Worm (Caenorhabditis elegans) whole organism, L3 larva: ENCODE measurements around the gene R03H10.5.

Experiments
- R02D3.7 ChIP-seq: fragments of 150-350 bp; optimal IDR thresholded peaks from 2 replicates; lab custom pipeline; 2014; ENCODE audit warnings: missing biosample characterization, missing genetic modification characterization
- ama-1 ChIP-seq: fragments of 150-350 bp; optimal IDR thresholded peaks from 2 replicates; lab custom pipeline; 2018
- ceh-16 ChIP-seq: sonication (generic microtip); optimal IDR thresholded peaks from 2 replicates; lab custom pipeline; 2017; ENCODE audit warnings: missing biosample characterization, missing genetic modification characterization
- ceh-9 ChIP-seq: sonication (generic microtip); optimal IDR thresholded peaks from 2 replicates; lab custom pipeline; 2018; ENCODE audit warnings: missing biosample characterization, missing genetic modification characterization
- fkh-2 ChIP-seq: fragments of 150-350 bp; optimal IDR thresholded peaks from 2 replicates; lab custom pipeline; 2014; ENCODE audit warnings: missing biosample characterization, missing genetic modification reagents, missing genetic modification characterization
- fos-1 ChIP-seq: fragments of 150-350 bp; optimal IDR thresholded peaks from 2 replicates; lab custom pipeline; 2014; ENCODE audit warnings: missing biosample characterization, missing genetic modification characterization
- nfya-1 ChIP-seq: sonication (generic microtip); optimal IDR thresholded peaks from 2 replicates; lab custom pipeline; 2017; ENCODE audit warnings: missing genetic modification characterization, mild to moderate bottlenecking, missing compliant biosample characterization, antibody characterized with exemption, moderate library complexity; ENCODE audit not compliant: insufficient read depth
- nhr-12 ChIP-seq: fragments of 150-350 bp; optimal IDR thresholded peaks from 2 replicates; lab custom pipeline; 2014; ENCODE audit warnings: missing biosample characterization, missing genetic modification characterization
- nhr-237 ChIP-seq: fragments of 150-350 bp; optimal IDR thresholded peaks from 2 replicates; lab custom pipeline; 2014; ENCODE audit warnings: missing biosample characterization, missing genetic modification characterization
- nhr-77 ChIP-seq: fragments of 150-350 bp; optimal IDR thresholded peaks from 2 replicates; lab custom pipeline; 2014; ENCODE audit warnings: missing biosample characterization, missing genetic modification characterization
- snpc-4 ChIP-seq: fragments of 150-350 bp; optimal IDR thresholded peaks from 2 replicates; lab custom pipeline; 2014; ENCODE audit warnings: missing biosample characterization, missing genetic modification characterization
- ztf-11 ChIP-seq: fragments of 150-350 bp; optimal IDR thresholded peaks from 2 replicates; lab custom pipeline; 2014; ENCODE audit warnings: missing biosample characterization, missing genetic modification characterization

ce11 chrII:4203729-4204184, 33.3 kb upstream of the R03H10.5 start, which contains the start of gene mth-1:
- TF ChIP-seq nfya-1 (tag; lab: Kevin White, UChicago) (no peak), ceh-16 (tag; lab: Kevin White, UChicago) (no peak), ceh-9 (tag; lab: Kevin White, UChicago) (no peak), ama-1 (lab: Kevin White, UChicago) (no peak), nhr-12 (tag; lab: Kevin White, UChicago) (no peak), nhr-237 (tag; lab: Kevin White, UChicago) (no peak), R02D3.7 (tag; lab: Kevin White, UChicago) (no peak), snpc-4 (tag; lab: Kevin White, UChicago) (no peak), fos-1 (no peak), fkh-2 (tag; lab: Kevin White, UChicago) (no peak), nhr-77 (no peak), ztf-11 (tag; lab: Kevin White, UChicago) (no peak)
